Worm (Caenorhabditis elegans) whole organism, L4 larva: ENCODE results near the gene R02E4.3.
A peak's percentile ranks its signal among the peaks of the same experiment; 100 is the strongest.

ENCODE experiments used
- F10B5.3 ChIP-seq: sonication (generic microtip); optimal IDR thresholded peaks from 2 replicates; lab custom pipeline; 2016; ENCODE audit warnings: mild to moderate bottlenecking, missing genetic modification characterization, missing compliant biosample characterization
- F37D6.2 ChIP-seq: sonication (generic microtip); optimal IDR thresholded peaks from 2 replicates; lab custom pipeline; 2016; ENCODE audit warnings: mild to moderate bottlenecking, missing genetic modification characterization, missing compliant biosample characterization
- F44E2.7 ChIP-seq: fragments of 200-800 bp; sonication (Bioruptor generic); IDR thresholded peaks from 2 replicates; pipeline ENCODE4 v2.1.2; 2022; ENCODE audit warnings: missing genetic modification characterization, missing compliant biosample characterization
- T20F7.1 ChIP-seq: fragments of 200-800 bp; sonication (Bioruptor generic); optimal IDR thresholded peaks from 2 replicates; lab custom pipeline; 2018; ENCODE audit warnings: mild to moderate bottlenecking, missing genetic modification characterization, missing compliant biosample characterization
- T26A8.4 ChIP-seq: fragments of 200-800 bp; sonication (Bioruptor generic); IDR thresholded peaks from 2 replicates; pipeline ENCODE4 v1.3.6; 2022; ENCODE audit warnings: missing genetic modification characterization, missing compliant biosample characterization
- Y5F2A.4 ChIP-seq: fragments of 200-800 bp; sonication (Bioruptor generic); optimal IDR thresholded peaks from 2 replicates; lab custom pipeline; 2018; ENCODE audit warnings: mild to moderate bottlenecking, missing genetic modification characterization, missing compliant biosample characterization
- ZK337.2 ChIP-seq: fragments of 200-800 bp; sonication (Bioruptor generic); IDR thresholded peaks from 2 replicates; pipeline ENCODE4 v1.3.6; 2022; ENCODE audit warnings: missing genetic modification reagents, missing genetic modification characterization, missing compliant biosample characterization
- ZK546.5 ChIP-seq, 2 experiments: sonication (generic microtip); optimal IDR thresholded peaks; 2 replicates each; lab custom pipeline; 2017; ENCODE audit warnings: missing biosample characterization in 2 of 2, missing genetic modification characterization in 2 of 2
- ama-1 ChIP-seq: fragments of 150-350 bp; optimal IDR thresholded peaks from 2 replicates; lab custom pipeline; 2014; ENCODE audit warnings: inconsistent platforms, mixed read lengths
- ceh-28 ChIP-seq: fragments of 150-350 bp; optimal IDR thresholded peaks from 2 replicates; lab custom pipeline; 2014; ENCODE audit warnings: missing biosample characterization, missing genetic modification reagents, missing genetic modification characterization
- ceh-44 ChIP-seq: fragments of 200-800 bp; sonication (Bioruptor generic); IDR thresholded peaks from 2 replicates; pipeline ENCODE4 v1.3.6; 2022; ENCODE audit warnings: missing genetic modification reagents, missing genetic modification characterization, missing compliant biosample characterization
- daf-16 ChIP-seq, 3 experiments: sonication (generic microtip); optimal IDR thresholded peaks; 2 replicates each; lab custom pipeline; 2016 to 2017; ENCODE audit warnings: missing genetic modification characterization in 3 of 3, missing genetic modification reagents in 3 of 3, mild to moderate bottlenecking in 2 of 3, missing compliant biosample characterization in 2 of 3, missing biosample characterization in 1 of 3, moderate library complexity in 1 of 3
- dmd-9 ChIP-seq: fragments of 200-800 bp; sonication (Bioruptor generic); IDR thresholded peaks from 2 replicates; pipeline ENCODE4 v1.3.6; 2022; ENCODE audit warnings: missing genetic modification reagents, missing genetic modification characterization, missing compliant biosample characterization
- dpl-1 ChIP-seq: fragments of 150-350 bp; optimal IDR thresholded peaks from 2 replicates; lab custom pipeline; 2014; ENCODE audit warnings: missing biosample characterization, missing genetic modification reagents, missing genetic modification characterization
- egl-27 ChIP-seq: sonication (generic microtip); optimal IDR thresholded peaks from 3 replicates; lab custom pipeline; 2017; ENCODE audit warnings: missing biosample characterization, missing genetic modification reagents, missing genetic modification characterization
- egl-43 ChIP-seq: fragments of 200-800 bp; sonication (Bioruptor generic); IDR thresholded peaks from 2 replicates; pipeline ENCODE4 v1.3.6; 2022; ENCODE audit warnings: missing genetic modification reagents, missing genetic modification characterization, missing compliant biosample characterization
- fkh-10 ChIP-seq: fragments of 150-350 bp; optimal IDR thresholded peaks from 2 replicates; lab custom pipeline; 2014; ENCODE audit warnings: missing biosample characterization, missing genetic modification reagents, missing genetic modification characterization
- hlh-11 ChIP-seq: fragments of 200-800 bp; sonication (Bioruptor generic); optimal IDR thresholded peaks from 2 replicates; lab custom pipeline; 2018; ENCODE audit warnings: mild to moderate bottlenecking, missing genetic modification characterization, missing compliant biosample characterization
- hmg-1.1 ChIP-seq: fragments of 200-800 bp; sonication (Bioruptor generic); IDR thresholded peaks from 2 replicates; pipeline ENCODE4 v1.3.6; 2022; ENCODE audit warnings: missing genetic modification reagents, missing genetic modification characterization, missing compliant biosample characterization
- lin-13 ChIP-seq: fragments of 150-350 bp; optimal IDR thresholded peaks from 2 replicates; lab custom pipeline; 2014; ENCODE audit warnings: missing biosample characterization, missing genetic modification reagents, missing genetic modification characterization
- lin-15B ChIP-seq: fragments of 150-350 bp; sonication (generic microtip); optimal IDR thresholded peaks from 3 replicates; lab custom pipeline; 2014; ENCODE audit warnings: missing biosample characterization, missing genetic modification characterization
- lin-39 ChIP-seq: fragments of 150-350 bp; optimal IDR thresholded peaks from 2 replicates; lab custom pipeline; 2014; ENCODE audit warnings: missing biosample characterization, missing genetic modification reagents, missing genetic modification characterization
- lsy-2 ChIP-seq, 2 experiments: fragments of 150-350 bp in 1 of 2; sonication (generic microtip) in 1 of 2; optimal IDR thresholded peaks; 2 replicates each; lab custom pipeline; 2014 to 2017; ENCODE audit warnings: missing biosample characterization in 2 of 2, missing genetic modification characterization in 2 of 2
- madf-5 ChIP-seq, 2 experiments: fragments of 200-800 bp; sonication (Bioruptor generic); IDR thresholded peaks; 2 replicates each; pipeline ENCODE4 v1.3.6; 2022; ENCODE audit warnings: missing compliant biosample characterization in 2 of 2, missing genetic modification characterization in 2 of 2
- mdl-1 ChIP-seq, 2 experiments: fragments of 150-350 bp in 1 of 2; sonication (generic microtip) in 1 of 2; optimal IDR thresholded peaks; 2 replicates each; lab custom pipeline; 2014 to 2017; ENCODE audit warnings: missing biosample characterization in 2 of 2, missing genetic modification characterization in 2 of 2
- nhr-102 ChIP-seq: sonication (generic microtip); optimal IDR thresholded peaks from 2 replicates; lab custom pipeline; 2016; ENCODE audit warnings: mild to moderate bottlenecking, missing genetic modification characterization, moderate library complexity, missing compliant biosample characterization
- nhr-11 ChIP-seq: fragments of 150-350 bp; optimal IDR thresholded peaks from 2 replicates; lab custom pipeline; 2014; ENCODE audit warnings: missing biosample characterization, missing genetic modification characterization
- nhr-237 ChIP-seq: sonication (generic microtip); optimal IDR thresholded peaks from 2 replicates; lab custom pipeline; 2017; ENCODE audit warnings: missing biosample characterization, missing genetic modification characterization
- nhr-25 ChIP-seq: sonication (generic microtip); optimal IDR thresholded peaks from 2 replicates; lab custom pipeline; 2017; ENCODE audit warnings: missing genetic modification characterization, mild to moderate bottlenecking, missing compliant biosample characterization, antibody characterized with exemption, moderate library complexity, borderline replicate concordance; ENCODE audit not compliant: insufficient read depth
- nhr-41 ChIP-seq: fragments of 200-800 bp; sonication (Bioruptor generic); IDR thresholded peaks from 2 replicates; pipeline ENCODE4 v1.3.6; 2022; ENCODE audit warnings: missing genetic modification reagents, missing genetic modification characterization, missing compliant biosample characterization
- pha-4 ChIP-seq, 2 experiments: fragments of 150-350 bp in 1 of 2; fragments of 200-800 bp in 1 of 2; sonication (Bioruptor generic) in 1 of 2; IDR thresholded peaks in 1 of 2; optimal IDR thresholded peaks in 1 of 2; 2 replicates each; pipeline versions ENCODE4 v1.3.6 to Lab custom; 2014 to 2022; ENCODE audit warnings: missing genetic modification characterization in 2 of 2, missing genetic modification reagents in 2 of 2, missing biosample characterization in 1 of 2, missing compliant biosample characterization in 1 of 2
- pqm-1 ChIP-seq: sonication (generic microtip); optimal IDR thresholded peaks from 2 replicates; lab custom pipeline; 2017; ENCODE audit warnings: missing biosample characterization, missing genetic modification characterization
- rbr-2 ChIP-seq: sonication (generic microtip); optimal IDR thresholded peaks from 2 replicates; lab custom pipeline; 2016; ENCODE audit warnings: missing genotype, missing genetic modification characterization, missing compliant biosample characterization
- saeg-2 ChIP-seq: fragments of 200-800 bp; sonication (Bioruptor generic); IDR thresholded peaks from 2 replicates; pipeline ENCODE4 v1.3.6; 2022; ENCODE audit warnings: missing genetic modification reagents, missing genetic modification characterization, missing compliant biosample characterization
- skn-1 ChIP-seq: fragments of 150-350 bp; optimal IDR thresholded peaks from 2 replicates; lab custom pipeline; 2014; ENCODE audit warnings: missing biosample characterization, missing genetic modification characterization
- snpc-1.2 ChIP-seq: fragments of 200-800 bp; sonication (Bioruptor generic); IDR thresholded peaks from 2 replicates; pipeline ENCODE4 v1.3.6; 2022; ENCODE audit warnings: missing genetic modification reagents, missing genetic modification characterization, missing compliant biosample characterization
- snpc-4 ChIP-seq: fragments of 150-350 bp; optimal IDR thresholded peaks from 2 replicates; lab custom pipeline; 2014; ENCODE audit warnings: missing biosample characterization, missing genetic modification characterization
- spr-3 ChIP-seq: fragments of 200-800 bp; sonication (Bioruptor generic); optimal IDR thresholded peaks from 2 replicates; lab custom pipeline; 2018; ENCODE audit warnings: mild to moderate bottlenecking, missing genetic modification characterization, missing compliant biosample characterization
- tag-97 ChIP-seq: fragments of 200-800 bp; sonication (Bioruptor generic); IDR thresholded peaks from 2 replicates; pipeline ENCODE4 v1.3.6; 2022; ENCODE audit warnings: missing genetic modification characterization, missing compliant biosample characterization
- tra-1 ChIP-seq: fragments of 200-800 bp; sonication (Bioruptor generic); IDR thresholded peaks from 2 replicates; pipeline ENCODE4 v1.3.6; 2022; ENCODE audit warnings: missing genetic modification reagents, missing genetic modification characterization, missing compliant biosample characterization
- unc-39 ChIP-seq: sonication (generic microtip); optimal IDR thresholded peaks from 2 replicates; lab custom pipeline; 2017; ENCODE audit warnings: missing biosample characterization, missing genetic modification characterization
- unc-62 ChIP-seq, 3 experiments: fragments of 150-350 bp in 1 of 3; sonication (generic microtip); optimal IDR thresholded peaks in 2 of 3; peaks in 1 of 3; 1 replicate in 1 of 3; 2 replicates in 2 of 3; lab custom pipeline; 2014 to 2017; ENCODE audit warnings: missing biosample characterization in 3 of 3, missing genetic modification characterization in 3 of 3, missing genetic modification reagents in 3 of 3, missing genotype in 1 of 3
- zfp-3 ChIP-seq: fragments of 200-800 bp; sonication (Bioruptor generic); conservative IDR thresholded peaks from 2 replicates; pipeline ENCODE4 v1.3.6; 2022; ENCODE audit warnings: missing genetic modification reagents, missing genetic modification characterization, missing compliant biosample characterization
- zip-2 ChIP-seq: fragments of 150-350 bp; optimal IDR thresholded peaks from 2 replicates; lab custom pipeline; 2014; ENCODE audit warnings: missing biosample characterization, missing genetic modification characterization
- ztf-7 ChIP-seq: fragments of 150-350 bp; optimal IDR thresholded peaks from 2 replicates; lab custom pipeline; 2014; ENCODE audit warnings: missing biosample characterization, missing genetic modification characterization

R02E4.3 gene

DNA sequence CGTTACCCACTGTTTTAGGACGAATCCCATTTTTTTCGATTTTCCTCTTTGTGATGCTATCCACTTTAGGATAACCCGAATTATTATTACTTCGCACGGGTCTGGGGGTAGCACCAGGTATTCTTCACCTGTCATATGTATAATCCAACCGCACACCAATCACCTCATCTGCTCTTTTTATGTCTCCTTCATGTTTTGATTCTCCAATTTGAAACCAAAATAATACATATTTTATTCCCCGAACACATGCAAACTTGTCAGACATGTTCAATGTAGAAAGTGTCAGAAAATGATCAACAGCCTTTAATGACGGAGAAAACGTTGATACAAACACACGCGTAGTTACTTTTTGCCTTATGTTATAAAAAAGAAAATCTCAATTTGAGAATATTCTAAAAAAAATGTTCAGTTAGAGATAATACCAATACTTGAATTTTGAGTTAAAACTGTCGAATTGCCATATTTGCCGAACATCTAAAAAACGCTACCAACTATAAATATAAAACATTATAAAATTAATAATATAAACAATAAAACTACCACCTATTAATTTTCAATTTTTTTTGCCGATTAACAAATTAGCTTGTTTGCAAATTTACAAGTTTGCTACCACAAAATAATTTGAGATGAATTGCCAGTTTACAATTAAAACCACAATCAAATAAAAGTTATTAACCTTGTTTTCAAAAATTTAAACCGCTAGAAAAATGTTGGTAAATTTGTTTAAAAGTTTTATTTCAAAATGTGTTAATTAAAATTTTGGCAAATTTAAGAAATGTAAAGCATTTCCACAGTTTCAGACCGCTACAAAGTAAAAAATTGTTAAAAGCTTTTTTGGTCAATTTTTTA is 45.9 kb upstream of the R02E4.3 start (continued):
- TF ChIP-seq mdl-1 (tag; optimal IDR thresholded peaks at IDR 0.05; lab: Kevin White, UChicago) = no peak
- TF ChIP-seq ZK337.2 (GFP tag; lab: Robert Waterston, UW) = no peak; the same call in 1 of the 2 replicates
- no peak for TF ChIP-seq skn-1 (tag; lab: Kevin White, UChicago)
- TF ChIP-seq egl-27 = no peak
- TF ChIP-seq ama-1 = no peak
- TF ChIP-seq unc-39 (tag; lab: Kevin White, UChicago) = no peak
- peak; percentile 25 for TF ChIP-seq hlh-11
- no peak for TF ChIP-seq lin-15B (tag; lab: Kevin White, UChicago)
- TF ChIP-seq pha-4 (GFP tag; IDR thresholded peaks at IDR 0.05; lab: Robert Waterston, UW) = peak; percentile 46; the same call in 1 of the 2 replicates
- TF ChIP-seq pha-4 (tag; optimal IDR thresholded peaks at IDR 0.05; lab: Kevin White, UChicago) = no peak
- no peak for TF ChIP-seq zip-2 (tag; lab: Kevin White, UChicago)
- TF ChIP-seq tra-1 = peak; percentile 25; the same call in 1 of the 2 replicates
- no peak for TF ChIP-seq dpl-1 (GFP tag; lab: Kevin White, UChicago)
- TF ChIP-seq snpc-1.2 = 0 out of 2 replicates have a peak, but pooled peaks have one; percentile 7
- TF ChIP-seq nhr-41 (GFP tag; lab: Robert Waterston, UW) = 0 out of 2 replicates have a peak, but pooled peaks have one; percentile 68
- no peak for TF ChIP-seq saeg-2 (GFP tag; lab: Robert Waterston, UW)
- no peak for TF ChIP-seq F44E2.7 (GFP tag; lab: Robert Waterston, UW)
- no peak for TF ChIP-seq nhr-11
- TF ChIP-seq ZK546.5 (tag; optimal IDR thresholded peaks at IDR 0.05; lab: Kevin White, UChicago) = no peak
- TF ChIP-seq nhr-25 (tag; lab: Kevin White, UChicago) = peak; percentile 44

DNA sequence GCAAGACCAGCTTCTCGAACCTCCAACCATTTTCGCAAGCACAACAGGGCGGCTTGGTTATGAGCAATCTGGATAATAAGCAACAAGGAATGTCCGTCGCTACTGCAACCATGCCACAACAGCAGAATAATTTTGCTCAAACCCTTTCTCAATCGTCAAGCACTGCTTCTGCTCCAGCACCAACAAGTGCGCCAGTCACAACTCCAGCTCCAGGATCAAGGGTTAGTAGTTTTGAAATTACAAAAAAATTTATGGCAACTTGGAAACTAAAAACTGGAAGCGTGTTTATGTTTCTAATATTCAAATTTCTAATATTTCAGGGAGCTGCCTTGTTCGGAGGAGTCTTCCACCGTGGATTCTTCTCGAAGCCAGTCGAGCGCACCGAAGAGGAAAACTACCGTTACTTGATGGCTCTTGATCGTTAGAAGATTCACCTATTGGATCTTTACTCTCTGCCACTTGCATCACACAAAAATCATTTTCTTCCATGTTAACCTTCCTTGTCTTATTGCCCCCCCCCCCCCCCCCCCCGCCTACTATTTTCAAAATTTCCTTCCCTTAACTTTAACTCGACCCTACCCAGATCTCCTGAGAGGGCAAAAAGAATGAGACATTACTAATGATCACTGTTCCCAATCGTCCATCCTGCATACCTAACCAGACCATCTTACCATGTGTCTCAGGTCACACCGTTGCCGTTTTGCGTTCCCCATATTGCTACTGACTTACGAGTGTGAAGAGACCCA is 45.0 kb upstream of the R02E4.3 start:
- TF ChIP-seq F44E2.7 (GFP tag; lab: Robert Waterston, UW) (no peak), Y5F2A.4 (GFP tag; lab: Kevin White, UChicago) (no peak), egl-27 (no peak), nhr-237 (tag; lab: Kevin White, UChicago) (no peak), ceh-44 (GFP tag; lab: Robert Waterston, UW) (no peak), hmg-1.1 (0 out of 2 replicates have a peak, but pooled peaks have one; percentile 21), egl-43 (no peak), lsy-2 (tag; optimal IDR thresholded peaks at IDR 0.05; lab: Kevin White, UChicago) (peak in 1 of 2 experiments; percentile 1), fkh-10 (GFP tag; lab: Kevin White, UChicago) (no peak), lin-39 (tag; lab: Kevin White, UChicago) (no peak), madf-5 (GFP tag; IDR thresholded peaks at IDR 0.05; lab: Robert Waterston, UW) (no peak), tag-97 (GFP tag; lab: Robert Waterston, UW) (no peak), pqm-1 (tag; lab: Kevin White, UChicago) (no peak), T20F7.1 (GFP tag; lab: Kevin White, UChicago) (no peak), daf-16 (GFP tag; optimal IDR thresholded peaks at IDR 0.05; lab: Kevin White, UChicago) (no peak), daf-16 (tag; optimal IDR thresholded peaks at IDR 0.05; lab: Kevin White, UChicago) (peak; percentile 0), lin-15B (tag; lab: Kevin White, UChicago) (no peak), lin-13 (no peak), nhr-102 (tag; lab: Kevin White, UChicago) (no peak), unc-62 (GFP tag; optimal IDR thresholded peaks at IDR 0.05 in 1 of 2; lab: Kevin White, UChicago) (no peak), unc-62 (tag; optimal IDR thresholded peaks at IDR 0.05; lab: Kevin White, UChicago) (no peak), nhr-11 (no peak), rbr-2 (tag; lab: Kevin White, UChicago) (no peak), dmd-9 (GFP tag; lab: Robert Waterston, UW) (no peak), spr-3 (GFP tag; lab: Kevin White, UChicago) (no peak), ztf-7 (tag; lab: Kevin White, UChicago) (no peak), T26A8.4 (GFP tag; lab: Robert Waterston, UW) (peak; percentile 29; the same call in 1 of the 2 replicates), zfp-3 (GFP tag; lab: Robert Waterston, UW) (no peak), F10B5.3 (tag; lab: Kevin White, UChicago) (no peak), ceh-28 (tag; lab: Kevin White, UChicago) (no peak), F37D6.2 (tag; lab: Kevin White, UChicago) (peak; percentile 7), tra-1 (no peak), snpc-4 (tag; lab: Kevin White, UChicago) (no peak)
